Worm (Caenorhabditis elegans) whole organism, L4 larva: Measurements from ENCODE around the gene srw-118.
"Not testable (repeated sequence)": the region's sequence is repeated elsewhere in the genome, so short reads cannot be mapped to it uniquely, and the experiment has no call there.

Experiments
- F26F4.8 ChIP-seq: fragments of 200-800 bp; sonication (Bioruptor generic); conservative IDR thresholded peaks from 2 replicates; pipeline ENCODE4 v1.3.6; 2022; ENCODE audit warnings: missing genetic modification characterization, missing compliant biosample characterization
- R02D3.7 ChIP-seq: fragments of 150-350 bp; sonication (generic microtip); optimal IDR thresholded peaks from 3 replicates; lab custom pipeline; 2014; ENCODE audit warnings: missing biosample characterization, missing genetic modification characterization
- T26A8.4 ChIP-seq: fragments of 200-800 bp; sonication (Bioruptor generic); IDR thresholded peaks from 2 replicates; pipeline ENCODE4 v1.3.6; 2022; ENCODE audit warnings: missing genetic modification characterization, missing compliant biosample characterization
- Y48G9A.11 ChIP-seq: fragments of 200-800 bp; sonication (Bioruptor generic); IDR thresholded peaks from 2 replicates; pipeline ENCODE4 v1.3.6; 2022; ENCODE audit warnings: missing genetic modification reagents, missing genetic modification characterization, missing compliant biosample characterization
- aha-1 ChIP-seq: fragments of 150-350 bp; peaks from one replicate; lab custom pipeline; 2014; ENCODE audit warnings: missing biosample characterization, missing genetic modification characterization
- attf-4 ChIP-seq: sonication (generic microtip); optimal IDR thresholded peaks from 3 replicates; lab custom pipeline; 2017; ENCODE audit warnings: missing biosample characterization, missing genetic modification characterization
- ceh-20 ChIP-seq: fragments of 200-800 bp; sonication (Bioruptor generic); IDR thresholded peaks from 2 replicates; pipeline ENCODE4 v1.3.6; 2022; ENCODE audit warnings: missing genetic modification reagents, missing genetic modification characterization, missing compliant biosample characterization
- ceh-32 ChIP-seq: sonication (generic microtip); optimal IDR thresholded peaks from 2 replicates; lab custom pipeline; 2016; ENCODE audit warnings: mild to moderate bottlenecking, missing genetic modification characterization, missing compliant biosample characterization; ENCODE audit not compliant: poor library complexity
- ceh-62 ChIP-seq: sonication (generic microtip); optimal IDR thresholded peaks from 2 replicates; lab custom pipeline; 2017; ENCODE audit warnings: missing biosample characterization, missing genetic modification characterization
- ceh-82 ChIP-seq: sonication (generic microtip); optimal IDR thresholded peaks from 2 replicates; lab custom pipeline; 2017; ENCODE audit warnings: missing biosample characterization, missing genetic modification characterization
- ces-1 ChIP-seq: fragments of 150-350 bp; sonication (generic microtip); optimal IDR thresholded peaks from 4 replicates; lab custom pipeline; 2014; ENCODE audit warnings: missing biosample characterization, missing genetic modification reagents, missing genetic modification characterization
- daf-16 ChIP-seq, 3 experiments: sonication (generic microtip); optimal IDR thresholded peaks; 2 replicates each; lab custom pipeline; 2016 to 2017; ENCODE audit warnings: missing genetic modification characterization in 3 of 3, missing genetic modification reagents in 3 of 3, mild to moderate bottlenecking in 2 of 3, missing compliant biosample characterization in 2 of 3, missing biosample characterization in 1 of 3, moderate library complexity in 1 of 3
- daf-19 ChIP-seq: fragments of 200-800 bp; sonication (Bioruptor generic); conservative IDR thresholded peaks from 2 replicates; pipeline ENCODE4 v1.3.6; 2022; ENCODE audit warnings: missing genetic modification characterization, missing compliant biosample characterization
- dpl-1 ChIP-seq: fragments of 150-350 bp; optimal IDR thresholded peaks from 2 replicates; lab custom pipeline; 2014; ENCODE audit warnings: missing biosample characterization, missing genetic modification reagents, missing genetic modification characterization
- egl-27 ChIP-seq: sonication (generic microtip); optimal IDR thresholded peaks from 3 replicates; lab custom pipeline; 2017; ENCODE audit warnings: missing biosample characterization, missing genetic modification reagents, missing genetic modification characterization
- fkh-10 ChIP-seq: fragments of 150-350 bp; optimal IDR thresholded peaks from 2 replicates; lab custom pipeline; 2014; ENCODE audit warnings: missing biosample characterization, missing genetic modification reagents, missing genetic modification characterization
- fos-1 ChIP-seq: fragments of 150-350 bp; optimal IDR thresholded peaks from 2 replicates; lab custom pipeline; 2014; ENCODE audit warnings: missing biosample characterization, missing genetic modification characterization
- lim-7 ChIP-seq: fragments of 200-800 bp; sonication (Bioruptor generic); IDR thresholded peaks from 2 replicates; pipeline ENCODE4 v1.3.6; 2022; ENCODE audit warnings: missing genetic modification characterization, missing compliant biosample characterization
- lin-15B ChIP-seq: fragments of 150-350 bp; sonication (generic microtip); optimal IDR thresholded peaks from 3 replicates; lab custom pipeline; 2014; ENCODE audit warnings: missing biosample characterization, missing genetic modification characterization
- madf-5 ChIP-seq, 2 experiments: fragments of 200-800 bp; sonication (Bioruptor generic); IDR thresholded peaks; 2 replicates each; pipeline ENCODE4 v1.3.6; 2022; ENCODE audit warnings: missing compliant biosample characterization in 2 of 2, missing genetic modification characterization in 2 of 2
- madf-9 ChIP-seq: fragments of 200-800 bp; sonication (Bioruptor generic); conservative IDR thresholded peaks from 2 replicates; pipeline ENCODE4 v1.3.6; 2022; ENCODE audit warnings: missing genetic modification reagents, missing genetic modification characterization, missing compliant biosample characterization
- mdl-1 ChIP-seq, 2 experiments: fragments of 150-350 bp in 1 of 2; sonication (generic microtip) in 1 of 2; optimal IDR thresholded peaks; 2 replicates each; lab custom pipeline; 2014 to 2017; ENCODE audit warnings: missing biosample characterization in 2 of 2, missing genetic modification characterization in 2 of 2
- mxl-2 ChIP-seq: fragments of 200-800 bp; sonication (Bioruptor generic); conservative IDR thresholded peaks from 2 replicates; pipeline ENCODE4 v1.3.6; 2022; ENCODE audit warnings: missing genetic modification reagents, missing genetic modification characterization, missing compliant biosample characterization
- nhr-25 ChIP-seq: sonication (generic microtip); optimal IDR thresholded peaks from 2 replicates; lab custom pipeline; 2017; ENCODE audit warnings: missing genetic modification characterization, mild to moderate bottlenecking, missing compliant biosample characterization, antibody characterized with exemption, moderate library complexity, borderline replicate concordance; ENCODE audit not compliant: insufficient read depth
- nhr-41 ChIP-seq: fragments of 200-800 bp; sonication (Bioruptor generic); IDR thresholded peaks from 2 replicates; pipeline ENCODE4 v1.3.6; 2022; ENCODE audit warnings: missing genetic modification reagents, missing genetic modification characterization, missing compliant biosample characterization
- nhr-6 ChIP-seq: fragments of 150-350 bp; optimal IDR thresholded peaks from 2 replicates; lab custom pipeline; 2014; ENCODE audit warnings: missing biosample characterization, missing genetic modification characterization
- nhr-77 ChIP-seq: fragments of 150-350 bp; optimal IDR thresholded peaks from 2 replicates; lab custom pipeline; 2014; ENCODE audit warnings: missing biosample characterization, missing genetic modification characterization
- rbr-2 ChIP-seq: sonication (generic microtip); optimal IDR thresholded peaks from 2 replicates; lab custom pipeline; 2016; ENCODE audit warnings: missing genotype, missing genetic modification characterization, missing compliant biosample characterization
- saeg-2 ChIP-seq: fragments of 200-800 bp; sonication (Bioruptor generic); IDR thresholded peaks from 2 replicates; pipeline ENCODE4 v1.3.6; 2022; ENCODE audit warnings: missing genetic modification reagents, missing genetic modification characterization, missing compliant biosample characterization
- set-16 ChIP-seq: fragments of 200-800 bp; sonication (Bioruptor generic); IDR thresholded peaks from 2 replicates; pipeline ENCODE4 v1.3.6; 2022; ENCODE audit warnings: missing genetic modification reagents, missing genetic modification characterization, missing compliant biosample characterization
- snpc-1.2 ChIP-seq: fragments of 200-800 bp; sonication (Bioruptor generic); IDR thresholded peaks from 2 replicates; pipeline ENCODE4 v1.3.6; 2022; ENCODE audit warnings: missing genetic modification reagents, missing genetic modification characterization, missing compliant biosample characterization
- tag-97 ChIP-seq: fragments of 200-800 bp; sonication (Bioruptor generic); IDR thresholded peaks from 2 replicates; pipeline ENCODE4 v1.3.6; 2022; ENCODE audit warnings: missing genetic modification characterization, missing compliant biosample characterization
- unc-62 ChIP-seq, 3 experiments: fragments of 150-350 bp in 1 of 3; sonication (generic microtip); optimal IDR thresholded peaks in 2 of 3; peaks in 1 of 3; 1 replicate in 1 of 3; 2 replicates in 2 of 3; lab custom pipeline; 2014 to 2017; ENCODE audit warnings: missing biosample characterization in 3 of 3, missing genetic modification characterization in 3 of 3, missing genetic modification reagents in 3 of 3, missing genotype in 1 of 3
- vab-7 ChIP-seq: fragments of 200-800 bp; sonication (Bioruptor generic); IDR thresholded peaks from 2 replicates; pipeline ENCODE4 v1.3.6; 2022; ENCODE audit warnings: missing genetic modification reagents, missing genetic modification characterization, missing compliant biosample characterization

srw-118 gene

ce11 chrV:2985309-2985708 is 5.4 kb upstream of the srw-118 start, which contains the start of gene srw-139:
Gene srw-139, minus strand, starts transcription at chrV:2985409.
- TF ChIP-seq unc-62 (GFP tag; optimal IDR thresholded peaks at IDR 0.05 in 1 of 2; lab: Kevin White, UChicago) = no peak
- TF ChIP-seq unc-62 (tag; optimal IDR thresholded peaks at IDR 0.05; lab: Kevin White, UChicago) = no peak
- no peak for TF ChIP-seq ceh-62
- TF ChIP-seq lim-7 (GFP tag; lab: Robert Waterston, UW) = no peak
- no peak for TF ChIP-seq dpl-1 (GFP tag; lab: Kevin White, UChicago)
- no peak for TF ChIP-seq tag-97 (GFP tag; lab: Robert Waterston, UW)
- TF ChIP-seq egl-27 (tag; lab: Kevin White, UChicago) = no peak
- no peak for TF ChIP-seq set-16
- no peak for TF ChIP-seq fos-1 (tag; lab: Kevin White, UChicago)
- no peak for TF ChIP-seq ces-1 (GFP tag; lab: Kevin White, UChicago)
- TF ChIP-seq ceh-20 = no peak
- TF ChIP-seq saeg-2 (GFP tag; lab: Robert Waterston, UW) = no peak
- no peak for TF ChIP-seq vab-7 (GFP tag; lab: Robert Waterston, UW)
- TF ChIP-seq rbr-2 (tag; lab: Kevin White, UChicago) = no peak
- TF ChIP-seq nhr-41 (GFP tag; lab: Robert Waterston, UW) = no peak
- TF ChIP-seq mdl-1 (tag; optimal IDR thresholded peaks at IDR 0.05; lab: Kevin White, UChicago) = no peak
- TF ChIP-seq T26A8.4 = no peak
- no peak for TF ChIP-seq nhr-25 (tag; lab: Kevin White, UChicago)
- no peak for TF ChIP-seq mxl-2 (GFP tag; lab: Robert Waterston, UW)
- no peak for TF ChIP-seq nhr-77 (tag; lab: Kevin White, UChicago)

- TF ChIP-seq madf-9 (GFP tag; lab: Robert Waterston, UW) = no peak
- TF ChIP-seq ceh-82 (tag; lab: Kevin White, UChicago) = no peak
- TF ChIP-seq unc-62 (GFP tag; optimal IDR thresholded peaks at IDR 0.05 in 1 of 2; lab: Kevin White, UChicago) = peak in 1 of 2 experiments; percentile 15
- no peak for TF ChIP-seq unc-62 (tag; optimal IDR thresholded peaks at IDR 0.05; lab: Kevin White, UChicago)
- no peak for TF ChIP-seq nhr-25 (tag; lab: Kevin White, UChicago)
- no peak for TF ChIP-seq daf-16 (GFP tag; optimal IDR thresholded peaks at IDR 0.05; lab: Kevin White, UChicago)
- no peak for TF ChIP-seq daf-16 (tag; optimal IDR thresholded peaks at IDR 0.05; lab: Kevin White, UChicago)
Measured at ce11 chrV:2983351-2983750, 3.5 kb upstream of the srw-118 start, which contains the start of gene srw-117. Gene srw-117, minus strand, starts transcription at chrV:2983451.

ce11 chrV:2976287-2976686 is 3.6 kb downstream of the srw-118 start, which contains the start of gene srw-124:
Gene srw-124, plus strand, starts transcription at chrV:2976587.
- TF ChIP-seq fkh-10 (no peak), Y48G9A.11 (no peak), ceh-62 (no peak), madf-5 (GFP tag; IDR thresholded peaks at IDR 0.05; lab: Robert Waterston, UW) (no peak), R02D3.7 (no peak), ceh-20 (no peak), daf-19 (GFP tag; lab: Robert Waterston, UW) (no peak), nhr-6 (tag; lab: Kevin White, UChicago) (no peak), lin-15B (tag; lab: Kevin White, UChicago) (no peak)
- TF ChIP-seq, all 104 proteins: peak for 0

ce11 chrV:2975285-2975684 is 4.6 kb downstream of the srw-118 start, which contains the start of gene srw-123:
Gene srw-123, minus strand, starts transcription at chrV:2975385.
- not testable (repeated sequence) for TF ChIP-seq set-16; F26F4.8; attf-4 (tag; lab: Kevin White, UChicago)

- TF ChIP-seq ceh-32 = no peak
- peak; percentile 91 for TF ChIP-seq aha-1 (tag; lab: Kevin White, UChicago)
- 0 out of 2 replicates have a peak, but pooled peaks have one; percentile 54 for TF ChIP-seq Y48G9A.11
- 0 out of 2 replicates have a peak, but pooled peaks have one; percentile 19 for TF ChIP-seq snpc-1.2 (GFP tag; lab: Robert Waterston, UW)
Measured at ce11 chrV:2971307-2971999, 8.4 kb downstream of the srw-118 start, which contains the start of gene srw-129. Gene srw-129, plus strand, starts transcription at chrV:2971949.
